Fruit fly (Drosophila melanogaster): Measurements from ENCODE around the gene CG14717.

Gene CG14717

DNA sequence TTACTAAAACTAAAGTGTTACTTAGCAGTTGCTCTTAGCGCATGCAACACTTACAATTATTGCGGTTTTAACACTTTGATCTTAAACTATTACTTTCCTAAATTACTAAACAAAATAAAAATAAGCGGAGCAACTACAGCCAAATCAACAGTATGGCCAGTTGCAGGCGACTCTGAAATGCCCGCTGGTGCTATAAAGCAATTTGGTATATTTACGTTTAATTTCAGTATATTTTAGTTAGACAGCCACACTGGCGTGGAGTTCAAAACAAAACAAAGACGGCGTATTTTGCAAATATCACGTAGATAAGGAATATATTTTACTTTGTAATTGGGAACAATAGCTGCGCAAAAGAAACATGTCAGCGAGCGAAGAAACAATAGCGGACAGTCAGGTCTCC lies 16.8 kb upstream of the CG14717 start, which contains the start of the genes Taf12 and Ho (continued):
- peak; percentile 29 for TF ChIP-seq CG10267 (tag; optimal IDR thresholded peaks at IDR 0.05)
- peak; percentile 71 for TF ChIP-seq CG12659 (GFP tag; optimal IDR thresholded peaks at IDR 0.05)
- TF ChIP-seq ash1 (GFP tag; optimal IDR thresholded peaks at IDR 0.05): no peak
- no peak for TF ChIP-seq CG18619 (GFP tag; optimal IDR thresholded peaks at IDR 0.05)
- no peak for TF ChIP-seq Neu2 (GFP tag; optimal IDR thresholded peaks at IDR 0.05; ENCODE audit: borderline replicate concordance)
- no peak for TF ChIP-seq sug (tag; optimal IDR thresholded peaks at IDR 0.05)
- no peak for TF ChIP-seq CG6683 (GFP tag; optimal IDR thresholded peaks at IDR 0.05)
- TF ChIP-seq pros (GFP tag; optimal IDR thresholded peaks at IDR 0.05): no peak
- no peak for TF ChIP-seq Xbp1 (GFP tag; optimal IDR thresholded peaks at IDR 0.05)
- TF ChIP-seq E2f2 (GFP tag; IDR thresholded peaks at IDR 0.05): peak; percentile 75
- TF ChIP-seq CG15269 (tag; optimal IDR thresholded peaks at IDR 0.05): no peak
- no peak for TF ChIP-seq gcm2 (GFP tag; optimal IDR thresholded peaks at IDR 0.05)
- peak; percentile 72 for TF ChIP-seq trem (tag; optimal IDR thresholded peaks at IDR 0.05)
- TF ChIP-seq pfk (GFP tag; optimal IDR thresholded peaks at IDR 0.05): no peak
- TF ChIP-seq E2f1 (GFP tag; IDR thresholded peaks at IDR 0.05): no peak
- peak; percentile 28 for TF ChIP-seq grau (tag; optimal IDR thresholded peaks at IDR 0.05)
- peak; percentile 36 for TF ChIP-seq exex (tag; optimal IDR thresholded peaks at IDR 0.05)
- no peak for TF ChIP-seq dysf (GFP tag; IDR thresholded peaks at IDR 0.05)
- TF ChIP-seq lmd (GFP tag; IDR thresholded peaks at IDR 0.05): no peak
- peak; percentile 7 for TF ChIP-seq Jarid2 (GFP tag; optimal IDR thresholded peaks at IDR 0.05)
- TF ChIP-seq psq (GFP tag; optimal IDR thresholded peaks at IDR 0.05): no peak
- peak; percentile 55 for TF ChIP-seq Myb (GFP tag; optimal IDR thresholded peaks at IDR 0.05)
- no peak for TF ChIP-seq insv (GFP tag; optimal IDR thresholded peaks at IDR 0.05)
- peak; percentile 58 for TF ChIP-seq CTCF (GFP tag; optimal IDR thresholded peaks at IDR 0.05)
- no peak for TF ChIP-seq slou (GFP tag; optimal IDR thresholded peaks at IDR 0.05)
- no peak for TF ChIP-seq fd64A (GFP tag; optimal IDR thresholded peaks at IDR 0.05)
- no peak for TF ChIP-seq pho (GFP tag; optimal IDR thresholded peaks at IDR 0.05)
- no peak for TF ChIP-seq btn (GFP tag; optimal IDR thresholded peaks at IDR 0.05)
- no peak for TF ChIP-seq Nf-YA (GFP tag; IDR thresholded peaks at IDR 0.05)
- TF ChIP-seq CG8478 (optimal IDR thresholded peaks at IDR 0.05): no peak
- no peak for TF ChIP-seq TFAM (GFP tag; optimal IDR thresholded peaks at IDR 0.05)
- TF ChIP-seq CG11723 (GFP tag; optimal IDR thresholded peaks at IDR 0.05): no peak
- peak; percentile 42 for TF ChIP-seq HmgZ (tag; optimal IDR thresholded peaks at IDR 0.05)
- no peak for TF ChIP-seq nom (GFP tag; optimal IDR thresholded peaks at IDR 0.05)
- TF ChIP-seq Ssrp (tag; optimal IDR thresholded peaks at IDR 0.05): no peak
- TF ChIP-seq HLH3B (GFP tag; IDR thresholded peaks at IDR 0.05): no peak
- TF ChIP-seq YL-1 (GFP tag; optimal IDR thresholded peaks at IDR 0.05): peak; percentile 77
- TF ChIP-seq C15 (GFP tag; IDR thresholded peaks at IDR 0.05): no peak
- no peak for TF ChIP-seq CG9817 (tag; optimal IDR thresholded peaks at IDR 0.05)
- TF ChIP-seq CG8290 (GFP tag; optimal IDR thresholded peaks at IDR 0.05): no peak
- peak in 1 of 2 experiments; percentile 31 for TF ChIP-seq CG8290 (tag; optimal IDR thresholded peaks at IDR 0.05)
- no peak for TF ChIP-seq CG14965 (GFP tag; optimal IDR thresholded peaks at IDR 0.05; ENCODE audit: borderline replicate concordance)
- TF ChIP-seq CG10654 (GFP tag; optimal IDR thresholded peaks at IDR 0.05): no peak
- TF ChIP-seq sna (GFP tag; IDR thresholded peaks at IDR 0.05; ENCODE audit: partially characterized antibody): no peak
- no peak for TF ChIP-seq chn (GFP tag; optimal IDR thresholded peaks at IDR 0.05)
- no peak for TF ChIP-seq cad (GFP tag; optimal IDR thresholded peaks at IDR 0.05)
- peak; percentile 9 for TF ChIP-seq CG15601 (tag; optimal IDR thresholded peaks at IDR 0.05)
- TF ChIP-seq vnd (GFP tag; IDR thresholded peaks at IDR 0.05; ENCODE audit: partially characterized antibody): no peak
- TF ChIP-seq croc (GFP tag; conservative IDR thresholded peaks at IDR 0.05): no peak
- TF ChIP-seq Asciz (GFP tag; optimal IDR thresholded peaks at IDR 0.05): no peak
- peak; percentile 6 for TF ChIP-seq lbe (GFP tag; optimal IDR thresholded peaks at IDR 0.05)
- no peak for TF ChIP-seq CG6254 (GFP tag; optimal IDR thresholded peaks at IDR 0.05)
